Fruit fly (Drosophila melanogaster) S2 (cell line): ENCODE data around the gene CG43439.

Experiments used
- CG8478 ChIP-seq: fragments of >200 bp; optimal IDR thresholded peaks from 2 replicates; lab custom pipeline; 2018
- CTCF ChIP-seq, 2 experiments: fragments of >200 bp; optimal IDR thresholded peaks; 2 replicates each; lab custom pipeline; 2018

- TF ChIP-seq CG8478 (lab: Kevin White, UChicago), result no peak
- TF ChIP-seq CTCF (optimal IDR thresholded peaks at IDR 0.05; lab: Kevin White, UChicago), result no peak
These were observed 15.2 kb downstream of the CG43439 start, which contains the start of the genes Mis12 and CG9953 for dm6 chr3L:6968961-6969814.
